Worm (Caenorhabditis elegans) whole organism, L2 larva: ENCODE data around the gene shc-2.

Experiments
- C34F6.9 ChIP-seq: fragments of 150-350 bp; optimal IDR thresholded peaks from 2 replicates; lab custom pipeline; 2014; ENCODE audit warnings: missing biosample characterization, missing genetic modification characterization
- F13H6.1 ChIP-seq: sonication (generic microtip); optimal IDR thresholded peaks from 2 replicates; lab custom pipeline; 2016; ENCODE audit warnings: missing genetic modification characterization, missing compliant biosample characterization
- Y55F3AM.14 ChIP-seq: fragments of 200-800 bp; sonication (Bioruptor generic); optimal IDR thresholded peaks from 2 replicates; lab custom pipeline; 2018; ENCODE audit warnings: mild to moderate bottlenecking, missing genetic modification characterization, missing compliant biosample characterization
- ZK546.5 ChIP-seq: sonication (generic microtip); optimal IDR thresholded peaks from 2 replicates; lab custom pipeline; 2017; ENCODE audit warnings: missing biosample characterization, missing genetic modification characterization
- alr-1 ChIP-seq: fragments of 150-350 bp; optimal IDR thresholded peaks from 2 replicates; lab custom pipeline; 2014; ENCODE audit warnings: missing biosample characterization, missing genetic modification characterization
- aly-2 ChIP-seq: fragments of 150-350 bp; optimal IDR thresholded peaks from 2 replicates; lab custom pipeline; 2014; ENCODE audit warnings: missing biosample characterization, missing genetic modification characterization
- ama-1 ChIP-seq: fragments of 150-350 bp; optimal IDR thresholded peaks from 2 replicates; lab custom pipeline; 2018; ENCODE audit warnings: inconsistent platforms
- blmp-1 ChIP-seq: sonication (generic microtip); optimal IDR thresholded peaks from 2 replicates; lab custom pipeline; 2017; ENCODE audit warnings: missing genetic modification characterization, mild to moderate bottlenecking, missing compliant biosample characterization, antibody characterized with exemption, moderate library complexity; ENCODE audit not compliant: insufficient read depth
- ceh-82 ChIP-seq: fragments of 150-350 bp; optimal IDR thresholded peaks from 2 replicates; lab custom pipeline; 2014; ENCODE audit warnings: missing biosample characterization, missing genetic modification characterization
- crh-2 ChIP-seq: sonication (generic microtip); optimal IDR thresholded peaks from 2 replicates; lab custom pipeline; 2017; ENCODE audit warnings: missing biosample characterization, missing genetic modification characterization
- dmd-4 ChIP-seq: sonication (generic microtip); optimal IDR thresholded peaks from 2 replicates; lab custom pipeline; 2017; ENCODE audit warnings: missing biosample characterization, missing genetic modification characterization
- egl-27 ChIP-seq: sonication (generic microtip); optimal IDR thresholded peaks from 3 replicates; lab custom pipeline; 2017; ENCODE audit warnings: missing biosample characterization, missing genetic modification reagents, missing genetic modification characterization
- elt-1 ChIP-seq: fragments of 150-350 bp; optimal IDR thresholded peaks from 2 replicates; lab custom pipeline; 2014; ENCODE audit warnings: missing biosample characterization, missing genetic modification characterization
- elt-3 ChIP-seq: sonication (generic microtip); optimal IDR thresholded peaks from 2 replicates; lab custom pipeline; 2017; ENCODE audit warnings: missing biosample characterization, missing genetic modification characterization
- fos-1 ChIP-seq: fragments of 150-350 bp; optimal IDR thresholded peaks from 2 replicates; lab custom pipeline; 2014; ENCODE audit warnings: missing biosample characterization, missing genetic modification characterization
- gmeb-1 ChIP-seq: fragments of 150-350 bp; optimal IDR thresholded peaks from 2 replicates; lab custom pipeline; 2014; ENCODE audit warnings: missing biosample characterization, missing genetic modification characterization
- lin-11 ChIP-seq: fragments of 150-350 bp; sonication (generic microtip); optimal IDR thresholded peaks from 2 replicates; lab custom pipeline; 2014; ENCODE audit warnings: missing biosample characterization, missing genetic modification characterization, inconsistent platforms, mixed read lengths
- lsy-2 ChIP-seq, 2 experiments: fragments of 150-350 bp in 1 of 2; sonication (generic microtip) in 1 of 2; optimal IDR thresholded peaks; 2 replicates each; lab custom pipeline; 2014 to 2017; ENCODE audit warnings: missing biosample characterization in 2 of 2, missing genetic modification characterization in 2 of 2
- mab-5 ChIP-seq: fragments of 150-350 bp; optimal IDR thresholded peaks from 2 replicates; lab custom pipeline; 2014; ENCODE audit warnings: missing biosample characterization, missing genetic modification characterization
- mdl-1 ChIP-seq, 2 experiments: fragments of 150-350 bp in 1 of 2; sonication (generic microtip) in 1 of 2; optimal IDR thresholded peaks; 2 replicates each; lab custom pipeline; 2017; ENCODE audit warnings: missing biosample characterization in 2 of 2, missing genetic modification characterization in 2 of 2
- nhr-10 ChIP-seq: sonication (generic microtip); optimal IDR thresholded peaks from 2 replicates; lab custom pipeline; 2017; ENCODE audit warnings: missing biosample characterization, missing genetic modification characterization
- nhr-11 ChIP-seq: fragments of 150-350 bp; optimal IDR thresholded peaks from 2 replicates; lab custom pipeline; 2014; ENCODE audit warnings: missing biosample characterization, missing genetic modification characterization
- nhr-12 ChIP-seq: fragments of 150-350 bp; optimal IDR thresholded peaks from 2 replicates; lab custom pipeline; 2014; ENCODE audit warnings: missing biosample characterization, missing genetic modification characterization
- nhr-129 ChIP-seq: fragments of 150-350 bp; optimal IDR thresholded peaks from 2 replicates; lab custom pipeline; 2014; ENCODE audit warnings: missing biosample characterization, missing genetic modification characterization
- nhr-23 ChIP-seq: fragments of 150-350 bp; optimal IDR thresholded peaks from 2 replicates; lab custom pipeline; 2014; ENCODE audit warnings: missing biosample characterization, missing genetic modification reagents, missing genetic modification characterization
- nhr-237 ChIP-seq: fragments of 150-350 bp; optimal IDR thresholded peaks from 2 replicates; lab custom pipeline; 2014; ENCODE audit warnings: missing biosample characterization, missing genetic modification characterization
- nhr-25 ChIP-seq: fragments of 150-350 bp; sonication (generic microtip); optimal IDR thresholded peaks from 3 replicates; lab custom pipeline; 2014; ENCODE audit warnings: missing biosample characterization, missing genetic modification characterization
- nhr-6 ChIP-seq: fragments of 150-350 bp; optimal IDR thresholded peaks from 2 replicates; lab custom pipeline; 2014; ENCODE audit warnings: missing biosample characterization, missing genetic modification characterization
- peb-1 ChIP-seq: fragments of 150-350 bp; optimal IDR thresholded peaks from 2 replicates; lab custom pipeline; 2014; ENCODE audit warnings: missing biosample characterization, missing genetic modification characterization
- skn-1 ChIP-seq: sonication (generic microtip); optimal IDR thresholded peaks from 2 replicates; lab custom pipeline; 2017; ENCODE audit warnings: missing biosample characterization, missing genetic modification characterization
- sma-3 ChIP-seq: sonication (generic microtip); optimal IDR thresholded peaks from 2 replicates; lab custom pipeline; 2016; ENCODE audit warnings: missing genetic modification reagents, missing genetic modification characterization, missing compliant biosample characterization
- sma-9 ChIP-seq, 2 experiments: fragments of 150-350 bp in 1 of 2; sonication (generic microtip) in 1 of 2; optimal IDR thresholded peaks; 2 replicates each; lab custom pipeline; 2014 to 2016; ENCODE audit warnings: missing genetic modification characterization in 2 of 2, mild to moderate bottlenecking in 1 of 2, missing biosample characterization in 1 of 2, missing compliant biosample characterization in 1 of 2, missing genetic modification reagents in 1 of 2, moderate library complexity in 1 of 2
- snpc-4 ChIP-seq: fragments of 150-350 bp; optimal IDR thresholded peaks from 2 replicates; lab custom pipeline; 2014; ENCODE audit warnings: missing biosample characterization, missing genetic modification characterization
- unc-39 ChIP-seq: fragments of 150-350 bp; optimal IDR thresholded peaks from 2 replicates; lab custom pipeline; 2014; ENCODE audit warnings: missing biosample characterization, missing genetic modification characterization
- unc-55 ChIP-seq: fragments of 150-350 bp; sonication (generic microtip); optimal IDR thresholded peaks from 3 replicates; lab custom pipeline; 2014; ENCODE audit warnings: missing biosample characterization, missing genetic modification reagents, missing genetic modification characterization
- unc-62 ChIP-seq: fragments of 150-350 bp; optimal IDR thresholded peaks from 2 replicates; lab custom pipeline; 2014; ENCODE audit warnings: missing biosample characterization, missing genetic modification reagents, missing genetic modification characterization
- zag-1 ChIP-seq: fragments of 150-350 bp; optimal IDR thresholded peaks from 2 replicates; lab custom pipeline; 2014; ENCODE audit warnings: missing biosample characterization, missing genetic modification characterization
- ztf-1 ChIP-seq: fragments of 200-800 bp; sonication (Bioruptor generic); conservative IDR thresholded peaks from 2 replicates; pipeline ENCODE4 v1.3.6; 2022; ENCODE audit warnings: missing genetic modification characterization, missing compliant biosample characterization
- ztf-4 ChIP-seq: fragments of 150-350 bp; optimal IDR thresholded peaks from 2 replicates; lab custom pipeline; 2014; ENCODE audit warnings: missing biosample characterization, missing genetic modification characterization

shc-2 gene

ce11 chrII:4955353-4955752, 13.6 kb upstream of the shc-2 start, which contains the start of gene pbs-3 (continued):
- TF ChIP-seq peb-1 (tag; lab: Kevin White, UChicago), result no peak
- no peak for TF ChIP-seq dmd-4 (tag; lab: Kevin White, UChicago)
- peak; percentile 33 for TF ChIP-seq snpc-4 (tag; lab: Kevin White, UChicago)
- TF ChIP-seq lin-11, result peak; percentile 28
- TF ChIP-seq nhr-10 (tag; lab: Kevin White, UChicago), result no peak
- TF ChIP-seq unc-39, result no peak
- peak; percentile 33 for TF ChIP-seq sma-9 (GFP tag; optimal IDR thresholded peaks at IDR 0.05; lab: Kevin White, UChicago)
- TF ChIP-seq sma-9 (tag; optimal IDR thresholded peaks at IDR 0.05; lab: Kevin White, UChicago), result no peak
- no peak for TF ChIP-seq nhr-23 (tag; lab: Kevin White, UChicago)
- peak; percentile 89 for TF ChIP-seq skn-1 (tag; lab: Kevin White, UChicago)
- no peak for TF ChIP-seq zag-1 (tag; lab: Kevin White, UChicago)
- no peak for TF ChIP-seq ztf-1
- peak; percentile 37 for TF ChIP-seq fos-1
- TF ChIP-seq ama-1 (lab: Kevin White, UChicago), result peak; percentile 60
- no peak for TF ChIP-seq nhr-11
- TF ChIP-seq egl-27, result no peak
- TF ChIP-seq nhr-25 (tag; lab: Kevin White, UChicago), result peak; percentile 46
- peak; percentile 77 for TF ChIP-seq C34F6.9
- peak; percentile 79 for TF ChIP-seq unc-55
- peak; percentile 45 for TF ChIP-seq sma-3
- no peak for TF ChIP-seq mab-5 (tag; lab: Kevin White, UChicago)
- peak; percentile 25 for TF ChIP-seq gmeb-1 (tag; lab: Kevin White, UChicago)
- no peak for TF ChIP-seq ztf-4 (tag; lab: Kevin White, UChicago)
- no peak for TF ChIP-seq Y55F3AM.14 (GFP tag; lab: Kevin White, UChicago)
- TF ChIP-seq nhr-12 (tag; lab: Kevin White, UChicago), result no peak
- TF ChIP-seq, all 48 proteins: peak for 17

- TF ChIP-seq nhr-129 (tag; lab: Kevin White, UChicago) (peak; percentile 58), ZK546.5 (no peak), C34F6.9 (peak; percentile 46), skn-1 (tag; lab: Kevin White, UChicago) (no peak), nhr-237 (tag; lab: Kevin White, UChicago) (no peak), ztf-4 (tag; lab: Kevin White, UChicago) (no peak), aly-2 (tag; lab: Kevin White, UChicago) (no peak), elt-1 (tag; lab: Kevin White, UChicago) (no peak), F13H6.1 (tag; lab: Kevin White, UChicago) (no peak), ztf-1 (no peak), unc-55 (peak; percentile 39), ceh-82 (tag; lab: Kevin White, UChicago) (no peak), blmp-1 (tag; lab: Kevin White, UChicago) (no peak), mdl-1 (tag; optimal IDR thresholded peaks at IDR 0.05; lab: Kevin White, UChicago) (no peak), Y55F3AM.14 (GFP tag; lab: Kevin White, UChicago) (no peak), sma-3 (no peak), nhr-10 (tag; lab: Kevin White, UChicago) (no peak), unc-62 (GFP tag; lab: Kevin White, UChicago) (no peak), crh-2 (tag; lab: Kevin White, UChicago) (no peak), lsy-2 (tag; optimal IDR thresholded peaks at IDR 0.05; lab: Kevin White, UChicago) (peak in 1 of 2 experiments; percentile 26), alr-1 (tag; lab: Kevin White, UChicago) (no peak), nhr-6 (tag; lab: Kevin White, UChicago) (no peak)
- TF ChIP-seq, all 48 proteins: peak for 4
These were observed 9.2 kb upstream of the shc-2 start, which contains the start of gene ulp-2 for ce11 chrII:4959719-4960118. ulp-2 (minus strand) TSS chrII:4959876.

- no peak for TF ChIP-seq ZK546.5
- TF ChIP-seq sma-3, result peak; percentile 19
- peak; percentile 16 for TF ChIP-seq sma-9 (GFP tag; optimal IDR thresholded peaks at IDR 0.05; lab: Kevin White, UChicago)
- TF ChIP-seq sma-9 (tag; optimal IDR thresholded peaks at IDR 0.05; lab: Kevin White, UChicago), result no peak
- peak; percentile 42 for TF ChIP-seq fos-1
These were observed 8.3 kb upstream of the shc-2 start for ce11 chrII:4960690-4961089.

- TF ChIP-seq ztf-1 (no peak), crh-2 (tag; lab: Kevin White, UChicago) (no peak), sma-3 (no peak), elt-3 (tag; lab: Kevin White, UChicago) (no peak)
These were observed 2.4 kb upstream of the shc-2 start for ce11 chrII:4966576-4966975.
